Worm (Caenorhabditis elegans): ENCODE data around the gene eel-1.

DNA sequence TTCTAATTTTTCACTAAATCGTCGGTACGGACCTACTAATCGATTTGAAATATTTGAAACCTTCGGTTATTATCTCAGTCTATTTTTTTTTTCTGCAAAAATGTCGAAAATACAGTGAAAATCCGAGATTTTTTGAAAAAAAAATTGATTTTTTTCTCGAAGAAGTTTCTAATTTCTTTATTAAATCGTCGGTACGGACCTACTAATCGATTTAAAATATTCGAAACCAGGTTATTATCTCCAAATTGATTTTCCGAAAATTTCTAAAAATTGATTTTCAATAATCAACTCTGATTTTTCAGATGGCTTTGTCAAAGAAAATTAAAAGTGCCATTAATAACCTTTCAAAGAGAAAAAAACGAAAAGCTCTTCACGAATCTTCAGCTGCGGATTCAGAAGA is 3.5 kb upstream of the eel-1 start, which contains the start of gene ivph-3:
- TF ChIP-seq daf-19 (GFP tag; conservative IDR thresholded peaks at IDR 0.05) (no peak), R02D3.7 (tag; optimal IDR thresholded peaks at IDR 0.05) (no peak), nhr-76 (tag; optimal IDR thresholded peaks at IDR 0.05) (no peak), pqm-1 (tag; optimal IDR thresholded peaks at IDR 0.05) (no peak), nhr-11 (tag; optimal IDR thresholded peaks at IDR 0.05) (no peak)

All from whole organism, L4 larva.